Fruit fly (Drosophila melanogaster) whole organism, embryonic: ENCODE results near the gene bys.

Experiments
- CG1024 ChIP-seq: fragments of 200-800 bp; sonication (Bioruptor generic); IDR thresholded peaks from 2 replicates; pipeline ENCODE4 v1.3.6; 2022; ENCODE audit warnings: missing biosample characterization, missing genetic modification characterization
- CG11723 ChIP-seq: fragments of 200-800 bp; sonication (Bioruptor generic); optimal IDR thresholded peaks from 2 replicates; lab custom pipeline; 2017; ENCODE audit warnings: missing biosample characterization, mild to moderate bottlenecking, missing genetic modification characterization
- CG2120 ChIP-seq: fragments of 200-800 bp; sonication (Bioruptor generic); optimal IDR thresholded peaks from 3 replicates; lab custom pipeline; 2016; ENCODE audit warnings: missing biosample characterization, missing genetic modification characterization
- CG3995 ChIP-seq: fragments of 200-800 bp; sonication (Bioruptor generic); optimal IDR thresholded peaks from 3 replicates; lab custom pipeline; 2016; ENCODE audit warnings: missing biosample characterization, missing genetic modification characterization
- CG7372 ChIP-seq: fragments of 200-800 bp; sonication (Bioruptor generic); IDR thresholded peaks from 2 replicates; pipeline ENCODE4 v1.3.6; 2022; ENCODE audit warnings: missing biosample characterization, missing genetic modification characterization
- CG9817 ChIP-seq: fragments of 200-800 bp; sonication (Bioruptor generic); optimal IDR thresholded peaks from 2 replicates; lab custom pipeline; 2018; ENCODE audit warnings: missing biosample characterization, mild to moderate bottlenecking, missing genetic modification characterization, moderate library complexity
- ERR ChIP-seq: fragments of 200-800 bp; sonication (Bioruptor generic); optimal IDR thresholded peaks from 2 replicates; lab custom pipeline; 2016; ENCODE audit warnings: missing biosample characterization, missing genetic modification characterization
- Elba2 ChIP-seq: fragments of 200-800 bp; sonication (Bioruptor generic); optimal IDR thresholded peaks from 3 replicates; lab custom pipeline; 2016; ENCODE audit warnings: missing biosample characterization, missing genetic modification characterization
- Mad ChIP-seq: fragments of 200-800 bp; sonication (Bioruptor generic); optimal IDR thresholded peaks from 2 replicates; lab custom pipeline; 2016; ENCODE audit warnings: missing biosample characterization, missing genetic modification characterization
- Nf-YA ChIP-seq: fragments of 200-800 bp; sonication (Bioruptor generic); IDR thresholded peaks from 2 replicates; pipeline ENCODE4 v1.3.6; 2022; ENCODE audit warnings: missing biosample characterization, missing genetic modification characterization
- her ChIP-seq: fragments of 200-800 bp; sonication (Bioruptor generic); optimal IDR thresholded peaks from 2 replicates; lab custom pipeline; 2016; ENCODE audit warnings: missing biosample characterization, missing genetic modification characterization
- nerfin-2 ChIP-seq: fragments of 200-800 bp; sonication (Bioruptor generic); IDR thresholded peaks from 2 replicates; pipeline ENCODE4 v1.3.6; 2022; ENCODE audit warnings: missing biosample characterization, missing genetic modification characterization; ENCODE audit not compliant: partially characterized antibody

DNA sequence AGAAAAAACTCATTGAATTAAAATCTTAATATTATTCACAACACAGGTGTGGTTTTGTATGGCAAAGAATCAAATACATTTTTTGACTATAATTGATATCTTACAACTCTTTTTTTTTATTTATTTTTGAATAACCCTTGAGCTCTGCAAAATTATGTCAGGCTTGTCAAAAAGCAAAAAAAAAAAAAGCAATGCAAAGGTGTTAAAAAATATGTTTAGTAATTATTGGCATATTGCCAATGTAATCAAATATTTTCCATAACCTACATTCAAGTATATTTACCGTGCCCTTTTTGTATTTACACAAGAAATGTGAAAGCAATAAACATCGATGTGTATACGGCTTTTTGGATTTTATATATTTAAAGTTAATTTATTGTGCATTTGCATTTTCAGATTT, 27.6 kb upstream of the bys start, which contains the start of gene Ir7c:
- TF ChIP-seq CG2120 (GFP tag; lab: Kevin White, UChicago) (no peak), ERR (GFP tag; lab: Kevin White, UChicago) (no peak), Elba2 (GFP tag; lab: Kevin White, UChicago) (no peak), CG1024 (no peak), her (GFP tag; lab: Kevin White, UChicago) (no peak), nerfin-2 (no peak), CG11723 (GFP tag; lab: Kevin White, UChicago) (no peak), CG9817 (no peak), Nf-YA (GFP tag; lab: Robert Waterston, UW) (no peak), CG7372 (GFP tag; lab: Robert Waterston, UW) (no peak), Mad (GFP tag; lab: Kevin White, UChicago) (no peak), CG3995 (GFP tag; lab: Kevin White, UChicago) (no peak)
